Fruit fly (Drosophila melanogaster) whole organism, pupa: ENCODE measurements around the gene CG34293.

Source experiments
- CG10348 ChIP-seq: fragments of 200-800 bp; sonication (Bioruptor generic); IDR thresholded peaks from 2 replicates; pipeline ENCODE4 v1.3.6; 2022; ENCODE audit warnings: missing biosample characterization, missing genetic modification characterization
- CG12605 ChIP-seq: fragments of 200-800 bp; sonication (Bioruptor generic); IDR thresholded peaks from 2 replicates; pipeline ENCODE4 v1.3.6; 2022; ENCODE audit warnings: missing biosample characterization, missing genetic modification characterization
- CG13204 ChIP-seq: fragments of 200-800 bp; sonication (Bioruptor generic); optimal IDR thresholded peaks from 2 replicates; lab custom pipeline; 2018; ENCODE audit warnings: missing biosample characterization, mild to moderate bottlenecking, missing genetic modification characterization, moderate library complexity
- CG14655 ChIP-seq: fragments of 200-800 bp; sonication (Bioruptor generic); optimal IDR thresholded peaks from 3 replicates; lab custom pipeline; 2017; ENCODE audit warnings: mild to moderate bottlenecking, missing biosample characterization, missing genetic modification reagents, missing genetic modification characterization
- CG15710 ChIP-seq: fragments of 200-800 bp; sonication (Bioruptor generic); optimal IDR thresholded peaks from 2 replicates; lab custom pipeline; 2018; ENCODE audit warnings: missing biosample characterization, mild to moderate bottlenecking, missing genetic modification characterization, moderate library complexity
- CG17806 ChIP-seq: fragments of 200-800 bp; sonication (Bioruptor generic); optimal IDR thresholded peaks from 2 replicates; lab custom pipeline; 2018; ENCODE audit warnings: missing biosample characterization, mild to moderate bottlenecking, missing genetic modification characterization, moderate library complexity
- CG32121 ChIP-seq: fragments of 200-800 bp; sonication (Bioruptor generic); IDR thresholded peaks from 2 replicates; pipeline ENCODE4 v1.3.6; 2022; ENCODE audit warnings: missing biosample characterization, missing genetic modification characterization
- CG34367 ChIP-seq: fragments of 200-800 bp; sonication (Bioruptor generic); optimal IDR thresholded peaks from 2 replicates; lab custom pipeline; 2018; ENCODE audit warnings: missing biosample characterization, mild to moderate bottlenecking, missing genetic modification characterization
- CG4496 ChIP-seq: fragments of 200-800 bp; sonication (Bioruptor generic); IDR thresholded peaks from 3 replicates; pipeline ENCODE4 v1.3.6; 2022; ENCODE audit warnings: missing biosample characterization, missing genetic modification characterization
- CG8159 ChIP-seq: fragments of 200-800 bp; sonication (Bioruptor generic); optimal IDR thresholded peaks from 3 replicates; lab custom pipeline; 2018; ENCODE audit warnings: missing biosample characterization, mild to moderate bottlenecking, missing genetic modification characterization, moderate library complexity
- CG8301 ChIP-seq: fragments of 200-800 bp; sonication (Bioruptor generic); optimal IDR thresholded peaks from 2 replicates; lab custom pipeline; 2018; ENCODE audit warnings: missing biosample characterization, mild to moderate bottlenecking, missing genetic modification characterization
- CG9948 ChIP-seq: fragments of 200-800 bp; sonication (Bioruptor generic); optimal IDR thresholded peaks from 2 replicates; lab custom pipeline; 2018; ENCODE audit warnings: missing biosample characterization, mild to moderate bottlenecking, missing genetic modification characterization, moderate library complexity
- D1 ChIP-seq: fragments of 200-800 bp; sonication (Bioruptor generic); optimal IDR thresholded peaks from 2 replicates; lab custom pipeline; 2018; ENCODE audit warnings: missing biosample characterization, mild to moderate bottlenecking, missing genetic modification characterization, moderate library complexity
- EcR ChIP-seq: fragments of 200-800 bp; sonication (Bioruptor generic); optimal IDR thresholded peaks from 3 replicates; lab custom pipeline; 2019; ENCODE audit warnings: missing biosample characterization, missing genetic modification characterization, mild to moderate bottlenecking, moderate library complexity, missing genetic modification reagents
- Ets98B ChIP-seq: fragments of 200-800 bp; sonication (Bioruptor generic); IDR thresholded peaks from 2 replicates; pipeline ENCODE4 v1.3.6; 2022; ENCODE audit warnings: missing biosample characterization, missing genetic modification characterization
- Pif1A ChIP-seq: fragments of 200-800 bp; sonication (Bioruptor generic); optimal IDR thresholded peaks from 3 replicates; lab custom pipeline; 2016; ENCODE audit warnings: missing biosample characterization, missing genetic modification characterization
- Pif1B ChIP-seq: fragments of 200-800 bp; sonication (Bioruptor generic); optimal IDR thresholded peaks from 3 replicates; lab custom pipeline; 2016; ENCODE audit warnings: missing biosample characterization, missing genetic modification characterization
- Snoo ChIP-seq: fragments of 200-800 bp; sonication (Bioruptor generic); optimal IDR thresholded peaks from 3 replicates; lab custom pipeline; 2017; ENCODE audit warnings: missing biosample characterization, mild to moderate bottlenecking, missing genetic modification characterization, inconsistent platforms
- fd96Ca ChIP-seq: fragments of 200-800 bp; sonication (Bioruptor generic); IDR thresholded peaks from 3 replicates; pipeline ENCODE4 v1.3.6; 2022; ENCODE audit warnings: missing biosample characterization, missing genetic modification characterization
- gl ChIP-seq: fragments of 200-800 bp; sonication (Bioruptor generic); optimal IDR thresholded peaks from 2 replicates; lab custom pipeline; 2018; ENCODE audit warnings: missing biosample characterization, mild to moderate bottlenecking, missing genetic modification characterization
- rn ChIP-seq: fragments of 200-800 bp; sonication (Bioruptor generic); IDR thresholded peaks from 2 replicates; pipeline ENCODE4 v1.3.6; 2022; ENCODE audit warnings: missing biosample characterization, missing genetic modification characterization

CG34293 gene

dm6 chr3R:27150685-27151515 lies 14.5 kb downstream of the CG34293 start, which contains the start of gene CG6051:
CG6051 (minus strand) TSS chr3R:27151069.
- TF ChIP-seq Snoo (peak; percentile 39), CG9948 (tag; lab: Kevin White, UChicago) (peak; percentile 6), CG32121 (GFP tag; lab: Robert Waterston, UW) (no peak), CG17806 (tag; lab: Kevin White, UChicago) (peak; percentile 24), CG14655 (GFP tag; lab: Kevin White, UChicago) (peak; percentile 6), Ets98B (GFP tag; lab: Robert Waterston, UW) (no peak), EcR (GFP tag; lab: Kevin White, UChicago) (no peak), CG8159 (tag; lab: Kevin White, UChicago) (peak; percentile 44), Pif1B (GFP tag; lab: Kevin White, UChicago) (peak; percentile 4), D1 (tag; lab: Kevin White, UChicago) (no peak), CG34367 (tag; lab: Kevin White, UChicago) (no peak), CG8301 (peak; percentile 24), CG15710 (tag; lab: Kevin White, UChicago) (no peak)

- no peak for TF ChIP-seq CG17806 (tag; lab: Kevin White, UChicago)
- TF ChIP-seq Ets98B (GFP tag; lab: Robert Waterston, UW): no peak
- no peak for TF ChIP-seq CG8159 (tag; lab: Kevin White, UChicago)
- TF ChIP-seq EcR (GFP tag; lab: Kevin White, UChicago): peak; percentile 4
- no peak for TF ChIP-seq CG9948 (tag; lab: Kevin White, UChicago)
- TF ChIP-seq CG14655 (GFP tag; lab: Kevin White, UChicago): peak; percentile 11
- TF ChIP-seq CG12605: no peak
- no peak for TF ChIP-seq CG15710 (tag; lab: Kevin White, UChicago)
- peak; percentile 26 for TF ChIP-seq CG13204 (GFP tag; lab: Kevin White, UChicago)
- TF ChIP-seq, all 21 proteins: peak for 3
Measured at dm6 chr3R:27149884-27150676, 15.3 kb downstream of the CG34293 start.

- TF ChIP-seq CG12605 (no peak), rn (no peak), CG8301 (no peak), CG34367 (tag; lab: Kevin White, UChicago) (no peak), Pif1A (no peak), EcR (GFP tag; lab: Kevin White, UChicago) (no peak), CG8159 (tag; lab: Kevin White, UChicago) (no peak), Snoo (no peak), Pif1B (GFP tag; lab: Kevin White, UChicago) (no peak), CG15710 (tag; lab: Kevin White, UChicago) (no peak), CG14655 (GFP tag; lab: Kevin White, UChicago) (no peak), CG9948 (tag; lab: Kevin White, UChicago) (no peak), gl (tag; lab: Kevin White, UChicago) (no peak)
- TF ChIP-seq, all 21 proteins: peak for 0
Measured at dm6 chr3R:27148812-27149769, 16.3 kb downstream of the CG34293 start.

dm6 chr3R:27139963-27140362 lies 25.4 kb downstream of the CG34293 start:
- TF ChIP-seq CG8159 (tag; lab: Kevin White, UChicago) (peak; percentile 65), CG14655 (GFP tag; lab: Kevin White, UChicago) (peak; percentile 43), CG32121 (GFP tag; lab: Robert Waterston, UW) (no peak), EcR (GFP tag; lab: Kevin White, UChicago) (peak; percentile 8), Pif1A (peak; percentile 66), CG15710 (tag; lab: Kevin White, UChicago) (peak; percentile 49), D1 (tag; lab: Kevin White, UChicago) (no peak), Pif1B (GFP tag; lab: Kevin White, UChicago) (peak; percentile 41), CG9948 (tag; lab: Kevin White, UChicago) (no peak), Ets98B (GFP tag; lab: Robert Waterston, UW) (0 out of 2 replicates have a peak, but pooled peaks have one; percentile 9), CG12605 (no peak), rn (no peak), CG17806 (tag; lab: Kevin White, UChicago) (peak; percentile 4), CG4496 (GFP tag; lab: Robert Waterston, UW) (peak; percentile 40; the same call in 1 of the 3 replicates), Snoo (peak; percentile 58), fd96Ca (GFP tag; lab: Robert Waterston, UW) (peak; percentile 46; the same call in 1 of the 3 replicates), CG8301 (no peak)

dm6 chr3R:27138700-27139099 lies 26.7 kb downstream of the CG34293 start:
- TF ChIP-seq CG10348 (no peak), fd96Ca (GFP tag; lab: Robert Waterston, UW) (no peak), EcR (GFP tag; lab: Kevin White, UChicago) (no peak), rn (no peak), D1 (tag; lab: Kevin White, UChicago) (no peak), CG9948 (tag; lab: Kevin White, UChicago) (no peak), CG8301 (no peak), CG34367 (tag; lab: Kevin White, UChicago) (no peak), CG4496 (GFP tag; lab: Robert Waterston, UW) (no peak), CG14655 (GFP tag; lab: Kevin White, UChicago) (no peak), gl (tag; lab: Kevin White, UChicago) (no peak), Ets98B (GFP tag; lab: Robert Waterston, UW) (no peak), CG15710 (tag; lab: Kevin White, UChicago) (no peak), CG12605 (no peak), Snoo (no peak), Pif1B (GFP tag; lab: Kevin White, UChicago) (no peak), CG17806 (tag; lab: Kevin White, UChicago) (no peak), CG32121 (GFP tag; lab: Robert Waterston, UW) (no peak), Pif1A (no peak), CG13204 (GFP tag; lab: Kevin White, UChicago) (no peak)
- TF ChIP-seq, all 21 proteins: peak for 0
